Worm (Caenorhabditis elegans) whole organism, late embryonic: ENCODE data around the gene tes-1.

ENCODE experiments used
- nhr-11 ChIP-seq: fragments of 150-350 bp; optimal IDR thresholded peaks from 2 replicates; lab custom pipeline; 2014; ENCODE audit warnings: missing biosample characterization, missing genetic modification characterization
- pat-9 ChIP-seq: fragments of 200-800 bp; sonication (Bioruptor generic); optimal IDR thresholded peaks from 2 replicates; lab custom pipeline; 2018; ENCODE audit warnings: mild to moderate bottlenecking, missing genetic modification characterization, moderate library complexity, missing compliant biosample characterization
- pha-4 ChIP-seq: fragments of 150-350 bp; optimal IDR thresholded peaks from 2 replicates; lab custom pipeline; 2018; ENCODE audit warnings: missing biosample characterization, missing genetic modification reagents, missing genetic modification characterization
- sox-4 ChIP-seq: sonication (generic microtip); optimal IDR thresholded peaks from 2 replicates; lab custom pipeline; 2017; ENCODE audit warnings: mild to moderate bottlenecking, missing genetic modification characterization, inconsistent platforms, missing compliant biosample characterization
- tbx-2 ChIP-seq: sonication (generic microtip); optimal IDR thresholded peaks from 2 replicates; lab custom pipeline; 2016; ENCODE audit warnings: missing genetic modification characterization, missing compliant biosample characterization
- unc-3 ChIP-seq, 2 experiments: fragments of 200-800 bp in 1 of 2; sonication (Bioruptor generic) in 1 of 2; sonication (generic microtip) in 1 of 2; conservative IDR thresholded peaks in 1 of 2; optimal IDR thresholded peaks in 1 of 2; 2 replicates each; pipeline versions ENCODE4 v1.3.6 to Lab custom; 2016 to 2022; ENCODE audit warnings: missing compliant biosample characterization in 2 of 2, missing genetic modification characterization in 2 of 2, missing genetic modification reagents in 1 of 2

DNA sequence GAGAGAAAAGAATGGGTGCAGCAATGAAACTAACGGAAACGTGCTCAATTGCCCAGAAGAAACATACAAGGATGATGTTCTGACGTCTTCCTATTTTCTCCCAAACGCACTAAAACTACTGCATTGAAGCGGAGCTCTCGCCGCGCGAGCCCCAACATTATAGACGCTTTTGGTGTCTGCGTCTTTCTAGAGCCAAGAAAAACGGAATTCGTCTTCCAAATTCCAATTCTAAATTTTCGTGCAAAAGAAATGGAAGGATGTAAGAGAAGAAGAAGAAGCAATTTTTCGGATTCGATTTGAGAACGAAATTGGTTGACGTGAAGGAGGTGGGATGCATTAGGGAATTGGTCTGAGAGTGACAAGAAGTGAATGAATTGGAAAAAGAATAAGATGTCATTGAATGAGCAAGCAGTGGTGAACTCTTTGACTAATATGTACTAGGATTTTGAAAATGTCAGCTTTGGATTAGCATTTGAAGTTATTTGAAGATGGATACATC, 2.5 kb upstream of the tes-1 start:
- TF ChIP-seq sox-4, result no peak
- TF ChIP-seq tbx-2 (tag; lab: Kevin White, UChicago), result no peak
- TF ChIP-seq nhr-11 (tag; lab: Kevin White, UChicago), result no peak
- TF ChIP-seq pha-4 (tag; lab: Kevin White, UChicago), result no peak
- no peak for TF ChIP-seq pat-9 (tag; lab: Kevin White, UChicago)
- TF ChIP-seq unc-3 (GFP tag; conservative IDR thresholded peaks at IDR 0.05; lab: Robert Waterston, UW), result no peak
- no peak for TF ChIP-seq unc-3 (tag; optimal IDR thresholded peaks at IDR 0.05; lab: Kevin White, UChicago)
